Worm (Caenorhabditis elegans) whole organism, L4 larva: Measurements from ENCODE around the gene fbxb-74.

ENCODE experiments used
- R02D3.7 ChIP-seq: fragments of 150-350 bp; sonication (generic microtip); optimal IDR thresholded peaks from 3 replicates; lab custom pipeline; 2014; ENCODE audit warnings: missing biosample characterization, missing genetic modification characterization
- ZK546.5 ChIP-seq, 2 experiments: sonication (generic microtip); optimal IDR thresholded peaks; 2 replicates each; lab custom pipeline; 2017; ENCODE audit warnings: missing biosample characterization in 2 of 2, missing genetic modification characterization in 2 of 2
- hlh-11 ChIP-seq: fragments of 200-800 bp; sonication (Bioruptor generic); optimal IDR thresholded peaks from 2 replicates; lab custom pipeline; 2018; ENCODE audit warnings: mild to moderate bottlenecking, missing genetic modification characterization, missing compliant biosample characterization
- unc-130 ChIP-seq: sonication (generic microtip); optimal IDR thresholded peaks from 2 replicates; lab custom pipeline; 2016; ENCODE audit warnings: missing genetic modification reagents, missing genetic modification characterization, missing compliant biosample characterization
- unc-39 ChIP-seq: sonication (generic microtip); optimal IDR thresholded peaks from 2 replicates; lab custom pipeline; 2017; ENCODE audit warnings: missing biosample characterization, missing genetic modification characterization

- TF ChIP-seq unc-130 (GFP tag; lab: Kevin White, UChicago) (no peak), hlh-11 (tag; lab: Kevin White, UChicago) (peak; percentile 33), unc-39 (no peak), ZK546.5 (tag; optimal IDR thresholded peaks at IDR 0.05; lab: Kevin White, UChicago) (no peak), R02D3.7 (tag; lab: Kevin White, UChicago) (no peak)
Measured at ce11 chrIV:4454330-4455173, 15.5 kb upstream of the fbxb-74 start, which contains the start of gene R08C7.11.
